Worm (Caenorhabditis elegans): Measurements from ENCODE around the gene R74.7.

- no peak for TF ChIP-seq W03F9.2 (tag; optimal IDR thresholded peaks at IDR 0.05)
- TF ChIP-seq him-1 (tag; optimal IDR thresholded peaks at IDR 0.05) = no peak
Observed at ce11 chrIII:4230092-4230491, 25.9 kb downstream of the R74.7 start.
